Worm (Caenorhabditis elegans) whole organism, L2 larva: ENCODE results near the gene sedl-1.

Experiments
- C34F6.9 ChIP-seq: fragments of 150-350 bp; optimal IDR thresholded peaks from 2 replicates; lab custom pipeline; 2014; ENCODE audit warnings: missing biosample characterization, missing genetic modification characterization
- F13H6.1 ChIP-seq: sonication (generic microtip); optimal IDR thresholded peaks from 2 replicates; lab custom pipeline; 2016; ENCODE audit warnings: missing genetic modification characterization, missing compliant biosample characterization
- Y55F3AM.14 ChIP-seq: fragments of 200-800 bp; sonication (Bioruptor generic); optimal IDR thresholded peaks from 2 replicates; lab custom pipeline; 2018; ENCODE audit warnings: mild to moderate bottlenecking, missing genetic modification characterization, missing compliant biosample characterization
- ZK546.5 ChIP-seq: sonication (generic microtip); optimal IDR thresholded peaks from 2 replicates; lab custom pipeline; 2017; ENCODE audit warnings: missing biosample characterization, missing genetic modification characterization
- alr-1 ChIP-seq: fragments of 150-350 bp; optimal IDR thresholded peaks from 2 replicates; lab custom pipeline; 2014; ENCODE audit warnings: missing biosample characterization, missing genetic modification characterization
- aly-2 ChIP-seq: fragments of 150-350 bp; optimal IDR thresholded peaks from 2 replicates; lab custom pipeline; 2014; ENCODE audit warnings: missing biosample characterization, missing genetic modification characterization
- ama-1 ChIP-seq: fragments of 150-350 bp; optimal IDR thresholded peaks from 2 replicates; lab custom pipeline; 2018; ENCODE audit warnings: inconsistent platforms
- ceh-82 ChIP-seq: fragments of 150-350 bp; optimal IDR thresholded peaks from 2 replicates; lab custom pipeline; 2014; ENCODE audit warnings: missing biosample characterization, missing genetic modification characterization
- crh-2 ChIP-seq: sonication (generic microtip); optimal IDR thresholded peaks from 2 replicates; lab custom pipeline; 2017; ENCODE audit warnings: missing biosample characterization, missing genetic modification characterization
- dmd-4 ChIP-seq: sonication (generic microtip); optimal IDR thresholded peaks from 2 replicates; lab custom pipeline; 2017; ENCODE audit warnings: missing biosample characterization, missing genetic modification characterization
- egl-27 ChIP-seq: sonication (generic microtip); optimal IDR thresholded peaks from 3 replicates; lab custom pipeline; 2017; ENCODE audit warnings: missing biosample characterization, missing genetic modification reagents, missing genetic modification characterization
- elt-1 ChIP-seq: fragments of 150-350 bp; optimal IDR thresholded peaks from 2 replicates; lab custom pipeline; 2014; ENCODE audit warnings: missing biosample characterization, missing genetic modification characterization
- elt-3 ChIP-seq: sonication (generic microtip); optimal IDR thresholded peaks from 2 replicates; lab custom pipeline; 2017; ENCODE audit warnings: missing biosample characterization, missing genetic modification characterization
- fos-1 ChIP-seq: fragments of 150-350 bp; optimal IDR thresholded peaks from 2 replicates; lab custom pipeline; 2014; ENCODE audit warnings: missing biosample characterization, missing genetic modification characterization
- gmeb-1 ChIP-seq: fragments of 150-350 bp; optimal IDR thresholded peaks from 2 replicates; lab custom pipeline; 2014; ENCODE audit warnings: missing biosample characterization, missing genetic modification characterization
- lin-11 ChIP-seq: fragments of 150-350 bp; sonication (generic microtip); optimal IDR thresholded peaks from 2 replicates; lab custom pipeline; 2014; ENCODE audit warnings: missing biosample characterization, missing genetic modification characterization, inconsistent platforms, mixed read lengths
- lin-13 ChIP-seq: fragments of 150-350 bp; optimal IDR thresholded peaks from 2 replicates; lab custom pipeline; 2014; ENCODE audit warnings: missing biosample characterization, missing genetic modification reagents, missing genetic modification characterization
- lin-39 ChIP-seq: fragments of 150-350 bp; optimal IDR thresholded peaks from 2 replicates; lab custom pipeline; 2014; ENCODE audit warnings: missing biosample characterization, missing genetic modification reagents, missing genetic modification characterization
- lsy-2 ChIP-seq, 2 experiments: fragments of 150-350 bp in 1 of 2; sonication (generic microtip) in 1 of 2; optimal IDR thresholded peaks; 2 replicates each; lab custom pipeline; 2014 to 2017; ENCODE audit warnings: missing biosample characterization in 2 of 2, missing genetic modification characterization in 2 of 2
- mbf-1 ChIP-seq: sonication (generic microtip); optimal IDR thresholded peaks from 2 replicates; lab custom pipeline; 2017; ENCODE audit warnings: missing biosample characterization, missing genetic modification characterization
- mdl-1 ChIP-seq, 2 experiments: fragments of 150-350 bp in 1 of 2; sonication (generic microtip) in 1 of 2; optimal IDR thresholded peaks; 2 replicates each; lab custom pipeline; 2017; ENCODE audit warnings: missing biosample characterization in 2 of 2, missing genetic modification characterization in 2 of 2
- nhr-10 ChIP-seq: sonication (generic microtip); optimal IDR thresholded peaks from 2 replicates; lab custom pipeline; 2017; ENCODE audit warnings: missing biosample characterization, missing genetic modification characterization
- nhr-12 ChIP-seq: fragments of 150-350 bp; optimal IDR thresholded peaks from 2 replicates; lab custom pipeline; 2014; ENCODE audit warnings: missing biosample characterization, missing genetic modification characterization
- nhr-129 ChIP-seq: fragments of 150-350 bp; optimal IDR thresholded peaks from 2 replicates; lab custom pipeline; 2014; ENCODE audit warnings: missing biosample characterization, missing genetic modification characterization
- nhr-21 ChIP-seq: fragments of 150-350 bp; optimal IDR thresholded peaks from 2 replicates; lab custom pipeline; 2014; ENCODE audit warnings: missing biosample characterization, missing genetic modification characterization
- nhr-23 ChIP-seq: fragments of 150-350 bp; optimal IDR thresholded peaks from 2 replicates; lab custom pipeline; 2014; ENCODE audit warnings: missing biosample characterization, missing genetic modification reagents, missing genetic modification characterization
- nhr-237 ChIP-seq: fragments of 150-350 bp; optimal IDR thresholded peaks from 2 replicates; lab custom pipeline; 2014; ENCODE audit warnings: missing biosample characterization, missing genetic modification characterization
- nhr-25 ChIP-seq: fragments of 150-350 bp; sonication (generic microtip); optimal IDR thresholded peaks from 3 replicates; lab custom pipeline; 2014; ENCODE audit warnings: missing biosample characterization, missing genetic modification characterization
- nhr-6 ChIP-seq: fragments of 150-350 bp; optimal IDR thresholded peaks from 2 replicates; lab custom pipeline; 2014; ENCODE audit warnings: missing biosample characterization, missing genetic modification characterization
- nhr-77 ChIP-seq: fragments of 150-350 bp; optimal IDR thresholded peaks from 2 replicates; lab custom pipeline; 2014; ENCODE audit warnings: missing biosample characterization, missing genetic modification characterization
- sem-4 ChIP-seq: fragments of 150-350 bp; optimal IDR thresholded peaks from 2 replicates; lab custom pipeline; 2014; ENCODE audit warnings: missing biosample characterization, missing genetic modification reagents, missing genetic modification characterization
- sma-3 ChIP-seq: sonication (generic microtip); optimal IDR thresholded peaks from 2 replicates; lab custom pipeline; 2016; ENCODE audit warnings: missing genetic modification reagents, missing genetic modification characterization, missing compliant biosample characterization
- sma-9 ChIP-seq, 2 experiments: fragments of 150-350 bp in 1 of 2; sonication (generic microtip) in 1 of 2; optimal IDR thresholded peaks; 2 replicates each; lab custom pipeline; 2014 to 2016; ENCODE audit warnings: missing genetic modification characterization in 2 of 2, mild to moderate bottlenecking in 1 of 2, missing biosample characterization in 1 of 2, missing compliant biosample characterization in 1 of 2, missing genetic modification reagents in 1 of 2, moderate library complexity in 1 of 2
- snpc-4 ChIP-seq: fragments of 150-350 bp; optimal IDR thresholded peaks from 2 replicates; lab custom pipeline; 2014; ENCODE audit warnings: missing biosample characterization, missing genetic modification characterization
- unc-39 ChIP-seq: fragments of 150-350 bp; optimal IDR thresholded peaks from 2 replicates; lab custom pipeline; 2014; ENCODE audit warnings: missing biosample characterization, missing genetic modification characterization
- unc-55 ChIP-seq: fragments of 150-350 bp; sonication (generic microtip); optimal IDR thresholded peaks from 3 replicates; lab custom pipeline; 2014; ENCODE audit warnings: missing biosample characterization, missing genetic modification reagents, missing genetic modification characterization
- zag-1 ChIP-seq: fragments of 150-350 bp; optimal IDR thresholded peaks from 2 replicates; lab custom pipeline; 2014; ENCODE audit warnings: missing biosample characterization, missing genetic modification characterization
- ztf-11 ChIP-seq: sonication (generic microtip); optimal IDR thresholded peaks from 2 replicates; lab custom pipeline; 2017; ENCODE audit warnings: missing biosample characterization, missing genetic modification characterization
- ztf-4 ChIP-seq: fragments of 150-350 bp; optimal IDR thresholded peaks from 2 replicates; lab custom pipeline; 2014; ENCODE audit warnings: missing biosample characterization, missing genetic modification characterization

The sedl-1 gene

DNA sequence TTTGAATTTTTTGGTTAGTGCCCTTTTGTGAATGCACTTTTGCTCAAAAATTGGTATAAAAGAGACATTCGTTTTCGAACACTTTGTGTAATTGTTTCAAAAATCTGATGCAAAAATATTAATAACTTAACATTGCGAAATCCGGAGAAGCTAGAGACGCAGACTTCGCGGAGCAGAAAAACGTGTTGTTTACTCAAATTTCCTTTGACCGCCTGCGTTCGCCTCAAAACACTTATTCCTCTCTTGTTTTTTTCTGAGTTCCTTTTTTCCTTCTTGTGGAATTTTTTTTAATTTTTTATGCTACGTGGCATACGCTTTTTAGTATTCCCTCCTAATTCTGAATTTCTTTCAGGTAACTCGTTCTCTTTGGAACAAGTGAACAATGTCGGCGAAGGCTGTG lies 39.1 kb upstream of the sedl-1 start, which contains the start of gene acly-1:
Gene acly-1, plus strand, starts transcription at position 353 of the 400 bp plus-strand sequence.
- no peak for TF ChIP-seq ztf-11
- no peak for TF ChIP-seq sem-4 (tag; lab: Kevin White, UChicago)
- no peak for TF ChIP-seq lin-39 (tag; lab: Kevin White, UChicago)
- TF ChIP-seq F13H6.1 (tag; lab: Kevin White, UChicago), result no peak
- no peak for TF ChIP-seq lsy-2 (tag; optimal IDR thresholded peaks at IDR 0.05; lab: Kevin White, UChicago)
- no peak for TF ChIP-seq nhr-77 (tag; lab: Kevin White, UChicago)
- peak; percentile 30 for TF ChIP-seq nhr-129 (tag; lab: Kevin White, UChicago)
- TF ChIP-seq nhr-10 (tag; lab: Kevin White, UChicago), result no peak
- peak; percentile 26 for TF ChIP-seq C34F6.9 (tag; lab: Kevin White, UChicago)
- peak; percentile 28 for TF ChIP-seq crh-2
- no peak for TF ChIP-seq alr-1 (tag; lab: Kevin White, UChicago)
- TF ChIP-seq unc-55 (GFP tag; lab: Kevin White, UChicago), result peak; percentile 50
- TF ChIP-seq nhr-21 (tag; lab: Kevin White, UChicago), result no peak
- TF ChIP-seq mbf-1, result no peak
- no peak for TF ChIP-seq nhr-23 (tag; lab: Kevin White, UChicago)
- TF ChIP-seq elt-1, result no peak
- no peak for TF ChIP-seq ztf-4 (tag; lab: Kevin White, UChicago)
- TF ChIP-seq snpc-4 (tag; lab: Kevin White, UChicago), result no peak
- no peak for TF ChIP-seq unc-39
- no peak for TF ChIP-seq nhr-12 (tag; lab: Kevin White, UChicago)
- no peak for TF ChIP-seq ama-1 (lab: Kevin White, UChicago)
- TF ChIP-seq nhr-25, result no peak
- no peak for TF ChIP-seq lin-13 (GFP tag; lab: Kevin White, UChicago)
- no peak for TF ChIP-seq fos-1 (tag; lab: Kevin White, UChicago)
- no peak for TF ChIP-seq aly-2 (tag; lab: Kevin White, UChicago)
- no peak for TF ChIP-seq nhr-237 (tag; lab: Kevin White, UChicago)
- TF ChIP-seq zag-1 (tag; lab: Kevin White, UChicago), result no peak
- TF ChIP-seq sma-3 (GFP tag; lab: Kevin White, UChicago), result no peak
- TF ChIP-seq sma-9 (GFP tag; optimal IDR thresholded peaks at IDR 0.05; lab: Kevin White, UChicago), result no peak
- TF ChIP-seq sma-9 (tag; optimal IDR thresholded peaks at IDR 0.05; lab: Kevin White, UChicago), result no peak
- TF ChIP-seq ceh-82 (tag; lab: Kevin White, UChicago), result no peak

DNA sequence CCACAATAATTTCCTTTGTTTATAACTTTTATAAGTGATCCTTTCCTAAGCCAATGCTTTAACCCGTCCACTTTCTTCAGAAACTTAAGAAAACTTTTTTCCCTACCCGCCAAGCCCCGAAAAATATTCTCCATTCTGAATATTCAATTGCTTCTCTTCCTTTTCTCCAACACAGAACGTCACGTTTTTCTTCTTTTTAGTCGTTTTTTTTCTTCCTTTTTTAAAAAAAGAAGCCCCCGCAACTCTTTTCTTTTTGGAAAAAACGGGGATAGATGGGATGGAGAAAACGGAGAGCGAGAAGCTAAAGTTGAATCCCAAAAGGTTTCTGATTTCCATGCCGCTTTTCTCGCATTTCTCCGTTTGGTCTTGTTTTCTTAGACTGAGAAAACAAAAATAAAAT lies 38.5 kb upstream of the sedl-1 start:
- TF ChIP-seq unc-39, result no peak
- TF ChIP-seq ZK546.5 (tag; lab: Kevin White, UChicago), result no peak
- no peak for TF ChIP-seq Y55F3AM.14 (GFP tag; lab: Kevin White, UChicago)
- TF ChIP-seq gmeb-1 (tag; lab: Kevin White, UChicago), result no peak
- no peak for TF ChIP-seq snpc-4 (tag; lab: Kevin White, UChicago)
- TF ChIP-seq ztf-11, result no peak
- TF ChIP-seq, all 48 proteins: peak for 0

DNA sequence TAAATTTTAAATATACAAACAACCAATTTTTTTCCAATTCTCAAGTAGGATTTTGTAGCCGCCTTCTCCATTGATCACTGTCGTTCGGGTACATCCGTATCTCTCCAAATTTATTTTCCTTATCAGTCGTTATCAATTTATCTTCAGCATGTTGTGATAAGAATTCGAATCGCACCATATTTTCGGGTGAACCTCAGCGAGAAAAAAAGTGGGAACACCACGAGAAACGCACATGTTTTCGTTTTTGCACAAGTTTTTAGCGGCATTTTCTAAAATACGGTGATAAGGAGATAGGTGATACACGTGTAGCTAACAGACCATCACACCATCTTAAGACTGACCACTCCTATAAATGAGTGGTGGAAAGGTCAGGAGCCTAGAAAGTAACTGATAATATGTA lies 37.9 kb upstream of the sedl-1 start:
- TF ChIP-seq nhr-21 (tag; lab: Kevin White, UChicago), result peak; percentile 80
- TF ChIP-seq elt-3, result no peak
- TF ChIP-seq nhr-6 (tag; lab: Kevin White, UChicago), result no peak
- peak in 1 of 2 experiments; percentile 85 for TF ChIP-seq mdl-1 (tag; optimal IDR thresholded peaks at IDR 0.05; lab: Kevin White, UChicago)
- no peak for TF ChIP-seq lin-11 (tag; lab: Kevin White, UChicago)
- TF ChIP-seq fos-1 (tag; lab: Kevin White, UChicago), result peak; percentile 76
- peak; percentile 82 for TF ChIP-seq crh-2
- peak in 1 of 2 experiments; percentile 33 for TF ChIP-seq lsy-2 (tag; optimal IDR thresholded peaks at IDR 0.05; lab: Kevin White, UChicago)
- peak; percentile 40 for TF ChIP-seq F13H6.1 (tag; lab: Kevin White, UChicago)
- TF ChIP-seq Y55F3AM.14 (GFP tag; lab: Kevin White, UChicago), result no peak
- TF ChIP-seq gmeb-1 (tag; lab: Kevin White, UChicago), result peak; percentile 19
- TF ChIP-seq nhr-25, result peak; percentile 43
- peak; percentile 96 for TF ChIP-seq sma-9 (GFP tag; optimal IDR thresholded peaks at IDR 0.05; lab: Kevin White, UChicago)
- TF ChIP-seq sma-9 (tag; optimal IDR thresholded peaks at IDR 0.05; lab: Kevin White, UChicago), result no peak
- no peak for TF ChIP-seq elt-1
- peak; percentile 69 for TF ChIP-seq egl-27
- no peak for TF ChIP-seq ceh-82 (tag; lab: Kevin White, UChicago)
- no peak for TF ChIP-seq dmd-4 (tag; lab: Kevin White, UChicago)
- TF ChIP-seq sma-3 (GFP tag; lab: Kevin White, UChicago), result peak; percentile 66
